Fruit fly (Drosophila melanogaster): ENCODE data around the gene Dok.

DNA sequence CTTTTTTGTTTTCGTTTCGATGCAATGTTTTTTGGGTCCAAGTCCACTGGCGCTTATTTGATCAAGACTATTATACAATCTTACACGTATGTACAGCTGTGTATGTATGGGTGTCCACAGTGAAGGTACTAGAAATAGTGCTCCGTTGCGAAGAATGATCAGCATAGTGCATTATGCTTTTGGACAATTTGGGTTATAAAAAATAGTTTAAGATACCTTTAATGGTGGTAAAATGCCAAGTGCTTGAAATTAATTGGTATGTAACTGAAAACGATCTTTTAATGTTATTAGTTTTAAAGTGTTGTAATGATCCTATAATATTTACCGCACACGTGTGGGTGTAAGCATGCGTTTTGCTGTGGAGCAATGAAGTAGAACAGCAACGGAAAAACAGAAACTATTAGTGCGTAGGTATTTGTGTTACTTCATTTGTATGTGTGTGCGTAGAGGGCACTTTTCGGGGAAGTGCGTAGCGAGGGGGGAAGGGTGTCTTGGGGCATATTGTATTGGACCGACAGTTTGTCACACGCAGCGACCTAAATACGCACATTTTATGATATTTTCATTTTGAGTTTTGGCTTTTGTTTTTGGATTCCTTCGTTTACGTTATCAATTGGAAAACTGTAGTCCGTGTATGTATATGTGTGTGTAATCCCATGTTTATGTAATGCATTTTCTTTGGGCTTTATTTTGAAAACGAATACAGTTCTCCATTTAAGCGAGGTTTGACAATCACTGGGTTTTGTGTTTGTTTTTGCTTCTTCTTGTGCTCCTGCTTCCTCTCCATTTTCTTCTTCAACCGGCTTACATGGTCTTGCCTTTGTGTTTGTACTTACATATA, 12.3 kb downstream of the Dok start:
- TF ChIP-seq fd96Ca (GFP tag; IDR thresholded peaks at IDR 0.05) (peak; percentile 71; the same call in 2 of the 3 replicates), CG13204 (GFP tag; optimal IDR thresholded peaks at IDR 0.05) (no peak), Ets98B (GFP tag; IDR thresholded peaks at IDR 0.05) (peak; percentile 60), CG12605 (GFP tag; IDR thresholded peaks at IDR 0.05) (0 out of 2 replicates have a peak, but pooled peaks have one; percentile 16), EcR (GFP tag; optimal IDR thresholded peaks at IDR 0.05) (no peak), CG32121 (GFP tag; IDR thresholded peaks at IDR 0.05) (peak; percentile 77), Pif1A (GFP tag; optimal IDR thresholded peaks at IDR 0.05) (peak; percentile 53), D1 (tag; optimal IDR thresholded peaks at IDR 0.05) (peak; percentile 9), rn (GFP tag; IDR thresholded peaks at IDR 0.05) (0 out of 2 replicates have a peak, but pooled peaks have one; percentile 13), CG4496 (GFP tag; IDR thresholded peaks at IDR 0.05) (peak; percentile 83), CG15710 (tag; optimal IDR thresholded peaks at IDR 0.05) (peak; percentile 75), CG10348 (GFP tag; IDR thresholded peaks at IDR 0.05) (peak; percentile 47; the same call in 1 of the 2 replicates)
